Fruit fly (Drosophila melanogaster): ENCODE data around the gene CG5391.
A peak's percentile ranks its signal among the peaks of the same experiment; 100 is the strongest.

The CG5391 gene

DNA sequence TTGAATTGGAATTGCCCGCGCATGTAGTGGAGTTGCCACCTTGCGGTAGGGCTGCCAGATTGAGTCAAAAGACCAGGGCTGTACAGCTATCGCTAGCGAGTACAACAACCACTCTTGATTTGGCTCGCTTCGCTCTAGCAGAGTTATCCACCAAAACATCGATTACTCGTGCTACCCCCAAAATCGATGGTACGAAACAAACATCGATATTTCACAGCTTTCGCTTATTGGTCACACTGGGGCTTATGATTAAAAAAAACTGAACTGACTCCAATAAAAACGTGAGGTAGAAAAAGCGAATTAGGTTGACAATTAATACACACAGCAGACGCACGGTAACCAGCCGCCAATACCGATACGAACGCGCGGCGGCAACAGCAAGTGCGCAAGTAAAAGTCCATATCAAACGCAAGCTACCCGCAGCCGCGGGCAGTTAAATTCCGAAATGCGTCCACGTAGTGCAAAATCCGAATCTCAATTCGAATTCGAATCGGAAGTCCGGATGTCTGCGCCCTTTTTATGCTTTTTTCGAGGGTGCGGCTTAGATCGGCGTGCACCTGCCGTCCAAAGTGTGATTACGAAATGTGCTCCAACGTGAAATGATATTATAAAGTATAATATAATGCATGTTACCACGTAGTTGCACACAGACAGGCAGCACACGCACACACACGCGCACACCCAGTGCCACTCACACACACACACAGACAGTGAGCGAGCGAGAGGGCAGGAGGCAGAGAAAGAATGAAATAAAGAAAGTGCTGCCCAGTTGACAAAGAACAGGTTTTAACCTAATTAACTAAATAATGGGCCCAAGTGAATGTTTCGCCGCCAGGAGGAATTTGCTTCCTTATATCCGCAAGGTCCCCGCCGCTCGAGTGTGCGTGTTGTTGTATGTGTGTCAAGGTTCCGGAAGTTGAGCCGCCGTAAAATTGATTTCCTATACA lies 22.8 kb upstream of the CG5391 start, which contains the start of gene Sar1 (continued):
- TF ChIP-seq CG5245 (GFP tag; optimal IDR thresholded peaks at IDR 0.05): no peak
- no peak for TF ChIP-seq kah (GFP tag; optimal IDR thresholded peaks at IDR 0.05)
- peak; percentile 23 for TF ChIP-seq HLH54F (GFP tag; optimal IDR thresholded peaks at IDR 0.05)
- TF ChIP-seq CG11696 (GFP tag; IDR thresholded peaks at IDR 0.05): no peak
- TF ChIP-seq scrt (GFP tag; optimal IDR thresholded peaks at IDR 0.05): no peak
- peak; percentile 12 for TF ChIP-seq CG1602 (GFP tag; optimal IDR thresholded peaks at IDR 0.05)
- TF ChIP-seq run (tag; optimal IDR thresholded peaks at IDR 0.05): no peak
- TF ChIP-seq CG4328 (GFP tag; optimal IDR thresholded peaks at IDR 0.05): no peak
- TF ChIP-seq CG5953 (GFP tag; IDR thresholded peaks at IDR 0.05): no peak
- no peak for TF ChIP-seq exex (tag; optimal IDR thresholded peaks at IDR 0.05)
- TF ChIP-seq peb (GFP tag; IDR thresholded peaks at IDR 0.05): no peak
- no peak for TF ChIP-seq prd (optimal IDR thresholded peaks at IDR 0.05)
- no peak; the same call in 2 of the 3 replicates for TF ChIP-seq prd (GFP tag; IDR thresholded peaks at IDR 0.05)
- no peak for TF ChIP-seq slou (GFP tag; optimal IDR thresholded peaks at IDR 0.05)
- no peak for TF ChIP-seq CG12104 (GFP tag; optimal IDR thresholded peaks at IDR 0.05)
- peak; percentile 33 for TF ChIP-seq Antp (GFP tag; optimal IDR thresholded peaks at IDR 0.05)
- no peak for TF ChIP-seq dysf (GFP tag; IDR thresholded peaks at IDR 0.05)
- TF ChIP-seq Tbp (GFP tag; optimal IDR thresholded peaks at IDR 0.05): no peak
- no peak for TF ChIP-seq bowl (GFP tag; IDR thresholded peaks at IDR 0.05)
- no peak for TF ChIP-seq klu (GFP tag; IDR thresholded peaks at IDR 0.05)
- no peak for TF ChIP-seq CG10565 (GFP tag; optimal IDR thresholded peaks at IDR 0.05)
- peak; percentile 69 for TF ChIP-seq CG1832 (GFP tag; optimal IDR thresholded peaks at IDR 0.05)
- no peak for TF ChIP-seq CG3407 (GFP tag; optimal IDR thresholded peaks at IDR 0.05)
- 0 out of 2 replicates have a peak, but pooled peaks have one; percentile 9 for TF ChIP-seq crol (GFP tag; IDR thresholded peaks at IDR 0.05)
- TF ChIP-seq disco-r (GFP tag; optimal IDR thresholded peaks at IDR 0.05): peak; percentile 26
- peak; percentile 33; the same call in 1 of the 2 replicates for TF ChIP-seq CG8765 (GFP tag; IDR thresholded peaks at IDR 0.05)
- no peak for TF ChIP-seq CkIIα-i1 (GFP tag; IDR thresholded peaks at IDR 0.05)
- peak; percentile 67 for TF ChIP-seq CG9932 (GFP tag; IDR thresholded peaks at IDR 0.05)
- no peak for TF ChIP-seq fd96Cb (tag; optimal IDR thresholded peaks at IDR 0.05)
- peak; percentile 73 for TF ChIP-seq CG10267 (tag; optimal IDR thresholded peaks at IDR 0.05)
- TF ChIP-seq CG17912 (GFP tag; optimal IDR thresholded peaks at IDR 0.05): peak; percentile 55
- TF ChIP-seq E2f2 (GFP tag; IDR thresholded peaks at IDR 0.05): peak; percentile 100
- no peak for TF ChIP-seq ase (GFP tag; IDR thresholded peaks at IDR 0.05)
- peak; percentile 6 for TF ChIP-seq grn (GFP tag; optimal IDR thresholded peaks at IDR 0.05)
- TF ChIP-seq pfk (GFP tag; optimal IDR thresholded peaks at IDR 0.05): no peak
- TF ChIP-seq Dll (GFP tag; IDR thresholded peaks at IDR 0.05; ENCODE audit: partially characterized antibody): peak; percentile 95
- peak; percentile 100 for TF ChIP-seq pzg (GFP tag; optimal IDR thresholded peaks at IDR 0.05)
- no peak for TF ChIP-seq sens-2 (GFP tag; IDR thresholded peaks at IDR 0.05)
- peak; percentile 50 for TF ChIP-seq CG2120 (GFP tag; optimal IDR thresholded peaks at IDR 0.05)
- TF ChIP-seq pb (GFP tag; optimal IDR thresholded peaks at IDR 0.05): no peak
- peak; percentile 97 for TF ChIP-seq CG7928 (GFP tag; optimal IDR thresholded peaks at IDR 0.05)
- TF ChIP-seq maf-S (GFP tag; optimal IDR thresholded peaks at IDR 0.05): no peak
- TF ChIP-seq CG14965 (GFP tag; optimal IDR thresholded peaks at IDR 0.05; ENCODE audit: borderline replicate concordance): peak; percentile 12
- no peak for TF ChIP-seq CG15696 (tag; optimal IDR thresholded peaks at IDR 0.05)
- TF ChIP-seq CG12155 (GFP tag; optimal IDR thresholded peaks at IDR 0.05): peak; percentile 44
- no peak for TF ChIP-seq schlank (tag; optimal IDR thresholded peaks at IDR 0.05)
- TF ChIP-seq CG9437 (GFP tag; optimal IDR thresholded peaks at IDR 0.05): peak; percentile 55
- 0 out of 3 replicates have a peak, but pooled peaks have one; percentile 7 for TF ChIP-seq CG11695 (GFP tag; IDR thresholded peaks at IDR 0.05)
- TF ChIP-seq CG17328 (GFP tag; IDR thresholded peaks at IDR 0.05): no peak
- TF ChIP-seq wek (GFP tag; optimal IDR thresholded peaks at IDR 0.05): no peak

Data from whole organism, embryonic.